Worm (Caenorhabditis elegans) whole organism, L4/young adult: ENCODE data around the gene K09C6.2.

ENCODE experiments used
- W03F9.2 ChIP-seq: fragments of 150-350 bp; optimal IDR thresholded peaks from 2 replicates; lab custom pipeline; 2014; ENCODE audit warnings: missing biosample characterization, missing genetic modification characterization
- him-1 ChIP-seq: sonication (generic microtip); optimal IDR thresholded peaks from 2 replicates; lab custom pipeline; 2016; ENCODE audit warnings: missing genotype, missing genetic modification reagents, missing genetic modification characterization, missing compliant biosample characterization

ce11 chrV:878567-878966 lies 21.9 kb downstream of the K09C6.2 start, which contains the start of gene T02B11.8:
- TF ChIP-seq him-1 (tag; lab: Kevin White, UChicago) (no peak), W03F9.2 (tag; lab: Kevin White, UChicago) (no peak)
